Fruit fly (Drosophila melanogaster) Kc167 (cell line): ENCODE data around the gene Atg3.

Experiments
- Sin3A ChIP-seq: fragments of >200 bp; optimal IDR thresholded peaks from 2 replicates; lab custom pipeline; 2018; ENCODE audit warnings: missing external identifiers
- psq ChIP-seq: fragments of >200 bp; optimal IDR thresholded peaks from 2 replicates; lab custom pipeline; 2017; ENCODE audit warnings: missing external identifiers

- no peak for TF ChIP-seq psq (lab: Kevin White, UChicago)
- TF ChIP-seq Sin3A (lab: Kevin White, UChicago): no peak
These were observed 38.1 kb downstream of the Atg3 start for dm6 chr3L:18786427-18787104.
